Worm (Caenorhabditis elegans) whole organism, L2 larva: ENCODE measurements around the gene dcaf-1.

Source experiments
- C34F6.9 ChIP-seq: fragments of 150-350 bp; optimal IDR thresholded peaks from 2 replicates; lab custom pipeline; 2014; ENCODE audit warnings: missing biosample characterization, missing genetic modification characterization
- F13H6.1 ChIP-seq: sonication (generic microtip); optimal IDR thresholded peaks from 2 replicates; lab custom pipeline; 2016; ENCODE audit warnings: missing genetic modification characterization, missing compliant biosample characterization
- Y55F3AM.14 ChIP-seq: fragments of 200-800 bp; sonication (Bioruptor generic); optimal IDR thresholded peaks from 2 replicates; lab custom pipeline; 2018; ENCODE audit warnings: mild to moderate bottlenecking, missing genetic modification characterization, missing compliant biosample characterization
- ZK546.5 ChIP-seq: sonication (generic microtip); optimal IDR thresholded peaks from 2 replicates; lab custom pipeline; 2017; ENCODE audit warnings: missing biosample characterization, missing genetic modification characterization
- aly-2 ChIP-seq: fragments of 150-350 bp; optimal IDR thresholded peaks from 2 replicates; lab custom pipeline; 2014; ENCODE audit warnings: missing biosample characterization, missing genetic modification characterization
- blmp-1 ChIP-seq: sonication (generic microtip); optimal IDR thresholded peaks from 2 replicates; lab custom pipeline; 2017; ENCODE audit warnings: missing genetic modification characterization, mild to moderate bottlenecking, missing compliant biosample characterization, antibody characterized with exemption, moderate library complexity; ENCODE audit not compliant: insufficient read depth
- ceh-16 ChIP-seq: fragments of 150-350 bp; optimal IDR thresholded peaks from 2 replicates; lab custom pipeline; 2014; ENCODE audit warnings: missing biosample characterization, missing genetic modification characterization
- crh-2 ChIP-seq: sonication (generic microtip); optimal IDR thresholded peaks from 2 replicates; lab custom pipeline; 2017; ENCODE audit warnings: missing biosample characterization, missing genetic modification characterization
- dmd-4 ChIP-seq: sonication (generic microtip); optimal IDR thresholded peaks from 2 replicates; lab custom pipeline; 2017; ENCODE audit warnings: missing biosample characterization, missing genetic modification characterization
- elt-1 ChIP-seq: fragments of 150-350 bp; optimal IDR thresholded peaks from 2 replicates; lab custom pipeline; 2014; ENCODE audit warnings: missing biosample characterization, missing genetic modification characterization
- elt-3 ChIP-seq: sonication (generic microtip); optimal IDR thresholded peaks from 2 replicates; lab custom pipeline; 2017; ENCODE audit warnings: missing biosample characterization, missing genetic modification characterization
- fos-1 ChIP-seq: fragments of 150-350 bp; optimal IDR thresholded peaks from 2 replicates; lab custom pipeline; 2014; ENCODE audit warnings: missing biosample characterization, missing genetic modification characterization
- lsy-2 ChIP-seq, 2 experiments: fragments of 150-350 bp in 1 of 2; sonication (generic microtip) in 1 of 2; optimal IDR thresholded peaks; 2 replicates each; lab custom pipeline; 2014 to 2017; ENCODE audit warnings: missing biosample characterization in 2 of 2, missing genetic modification characterization in 2 of 2
- mab-5 ChIP-seq: fragments of 150-350 bp; optimal IDR thresholded peaks from 2 replicates; lab custom pipeline; 2014; ENCODE audit warnings: missing biosample characterization, missing genetic modification characterization
- mbf-1 ChIP-seq: sonication (generic microtip); optimal IDR thresholded peaks from 2 replicates; lab custom pipeline; 2017; ENCODE audit warnings: missing biosample characterization, missing genetic modification characterization
- nhr-10 ChIP-seq: sonication (generic microtip); optimal IDR thresholded peaks from 2 replicates; lab custom pipeline; 2017; ENCODE audit warnings: missing biosample characterization, missing genetic modification characterization
- nhr-11 ChIP-seq: fragments of 150-350 bp; optimal IDR thresholded peaks from 2 replicates; lab custom pipeline; 2014; ENCODE audit warnings: missing biosample characterization, missing genetic modification characterization
- nhr-12 ChIP-seq: fragments of 150-350 bp; optimal IDR thresholded peaks from 2 replicates; lab custom pipeline; 2014; ENCODE audit warnings: missing biosample characterization, missing genetic modification characterization
- nhr-129 ChIP-seq: fragments of 150-350 bp; optimal IDR thresholded peaks from 2 replicates; lab custom pipeline; 2014; ENCODE audit warnings: missing biosample characterization, missing genetic modification characterization
- nhr-21 ChIP-seq: fragments of 150-350 bp; optimal IDR thresholded peaks from 2 replicates; lab custom pipeline; 2014; ENCODE audit warnings: missing biosample characterization, missing genetic modification characterization
- nhr-237 ChIP-seq: fragments of 150-350 bp; optimal IDR thresholded peaks from 2 replicates; lab custom pipeline; 2014; ENCODE audit warnings: missing biosample characterization, missing genetic modification characterization
- nhr-25 ChIP-seq: fragments of 150-350 bp; sonication (generic microtip); optimal IDR thresholded peaks from 3 replicates; lab custom pipeline; 2014; ENCODE audit warnings: missing biosample characterization, missing genetic modification characterization
- nhr-6 ChIP-seq: fragments of 150-350 bp; optimal IDR thresholded peaks from 2 replicates; lab custom pipeline; 2014; ENCODE audit warnings: missing biosample characterization, missing genetic modification characterization
- sem-4 ChIP-seq: fragments of 150-350 bp; optimal IDR thresholded peaks from 2 replicates; lab custom pipeline; 2014; ENCODE audit warnings: missing biosample characterization, missing genetic modification reagents, missing genetic modification characterization
- skn-1 ChIP-seq: sonication (generic microtip); optimal IDR thresholded peaks from 2 replicates; lab custom pipeline; 2017; ENCODE audit warnings: missing biosample characterization, missing genetic modification characterization
- sma-3 ChIP-seq: sonication (generic microtip); optimal IDR thresholded peaks from 2 replicates; lab custom pipeline; 2016; ENCODE audit warnings: missing genetic modification reagents, missing genetic modification characterization, missing compliant biosample characterization
- sma-9 ChIP-seq, 2 experiments: fragments of 150-350 bp in 1 of 2; sonication (generic microtip) in 1 of 2; optimal IDR thresholded peaks; 2 replicates each; lab custom pipeline; 2014 to 2016; ENCODE audit warnings: missing genetic modification characterization in 2 of 2, mild to moderate bottlenecking in 1 of 2, missing biosample characterization in 1 of 2, missing compliant biosample characterization in 1 of 2, missing genetic modification reagents in 1 of 2, moderate library complexity in 1 of 2
- unc-39 ChIP-seq: fragments of 150-350 bp; optimal IDR thresholded peaks from 2 replicates; lab custom pipeline; 2014; ENCODE audit warnings: missing biosample characterization, missing genetic modification characterization
- unc-55 ChIP-seq: fragments of 150-350 bp; sonication (generic microtip); optimal IDR thresholded peaks from 3 replicates; lab custom pipeline; 2014; ENCODE audit warnings: missing biosample characterization, missing genetic modification reagents, missing genetic modification characterization
- unc-62 ChIP-seq: fragments of 150-350 bp; optimal IDR thresholded peaks from 2 replicates; lab custom pipeline; 2014; ENCODE audit warnings: missing biosample characterization, missing genetic modification reagents, missing genetic modification characterization
- zag-1 ChIP-seq: fragments of 150-350 bp; optimal IDR thresholded peaks from 2 replicates; lab custom pipeline; 2014; ENCODE audit warnings: missing biosample characterization, missing genetic modification characterization

dcaf-1 gene

DNA sequence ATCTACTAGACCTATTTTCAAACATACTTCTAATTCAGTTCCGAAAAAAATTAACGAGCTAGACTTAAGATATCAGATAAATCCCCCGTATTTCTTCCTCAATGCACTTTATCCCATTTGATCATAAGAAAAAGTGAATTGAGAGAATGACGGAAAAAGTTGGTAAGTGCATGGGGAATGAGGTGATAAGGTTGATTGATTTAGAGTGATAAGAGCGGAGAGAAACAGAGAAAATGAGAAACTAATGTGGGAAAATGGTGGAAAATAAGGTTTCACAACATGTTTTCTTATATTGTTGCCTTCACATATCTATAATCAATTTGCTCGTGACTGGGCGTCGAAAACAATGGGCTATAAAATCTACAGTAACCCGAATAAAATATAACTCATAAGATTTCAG is 29.2 kb upstream of the dcaf-1 start:
- TF ChIP-seq blmp-1 (tag; lab: Kevin White, UChicago) (peak; percentile 37), crh-2 (peak; percentile 61), nhr-10 (tag; lab: Kevin White, UChicago) (no peak), zag-1 (tag; lab: Kevin White, UChicago) (no peak), nhr-11 (tag; lab: Kevin White, UChicago) (no peak), nhr-129 (tag; lab: Kevin White, UChicago) (peak; percentile 33), fos-1 (tag; lab: Kevin White, UChicago) (peak; percentile 92), dmd-4 (tag; lab: Kevin White, UChicago) (no peak), lsy-2 (tag; optimal IDR thresholded peaks at IDR 0.05; lab: Kevin White, UChicago) (peak in 1 of 2 experiments; percentile 63), mab-5 (tag; lab: Kevin White, UChicago) (peak; percentile 31), sma-9 (GFP tag; optimal IDR thresholded peaks at IDR 0.05; lab: Kevin White, UChicago) (peak; percentile 67), sma-9 (tag; optimal IDR thresholded peaks at IDR 0.05; lab: Kevin White, UChicago) (no peak), sma-3 (GFP tag; lab: Kevin White, UChicago) (peak; percentile 3), C34F6.9 (tag; lab: Kevin White, UChicago) (peak; percentile 3), aly-2 (tag; lab: Kevin White, UChicago) (no peak)

DNA sequence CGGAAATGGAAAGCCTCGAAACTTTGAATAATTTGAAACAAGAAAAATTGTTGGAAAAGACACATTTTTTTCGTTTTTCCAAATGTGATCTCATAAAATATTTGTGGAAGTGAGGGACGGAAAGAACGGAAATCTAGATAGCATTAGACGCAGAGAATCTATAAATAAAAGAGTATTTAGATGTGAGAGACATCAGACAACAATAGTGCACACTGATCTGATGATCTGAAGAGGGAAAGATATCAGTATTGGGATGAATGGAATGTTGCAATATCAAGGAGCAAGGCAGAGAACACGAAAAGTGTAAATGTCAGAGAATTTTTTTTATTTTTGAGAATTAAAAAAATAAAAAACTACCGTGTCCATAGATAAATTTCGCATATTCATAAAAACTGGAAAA is 28.3 kb upstream of the dcaf-1 start:
- TF ChIP-seq lsy-2 (tag; optimal IDR thresholded peaks at IDR 0.05; lab: Kevin White, UChicago) (peak in 1 of 2 experiments; percentile 3), unc-55 (GFP tag; lab: Kevin White, UChicago) (no peak)

DNA sequence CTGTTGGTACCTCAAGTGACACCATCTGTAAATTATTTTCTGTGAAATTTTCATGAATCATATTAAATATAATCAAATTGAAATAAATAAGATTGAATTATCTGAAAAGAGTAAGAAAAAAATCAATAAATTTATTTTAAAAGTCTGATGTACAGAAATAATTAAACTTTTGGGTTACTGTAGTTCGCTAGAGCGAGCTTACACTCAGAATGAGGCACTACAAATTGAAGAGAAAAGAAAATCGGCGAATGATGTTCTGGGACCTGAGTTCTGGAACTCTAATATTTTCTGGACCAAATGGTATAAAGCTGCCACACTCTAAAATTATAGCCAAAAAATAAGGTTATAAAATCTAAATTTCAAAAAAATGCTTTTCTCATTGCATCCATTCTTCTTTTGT is 27.4 kb upstream of the dcaf-1 start:
- TF ChIP-seq Y55F3AM.14 (no peak), F13H6.1 (tag; lab: Kevin White, UChicago) (no peak), nhr-6 (tag; lab: Kevin White, UChicago) (no peak), nhr-237 (no peak), mab-5 (tag; lab: Kevin White, UChicago) (no peak), nhr-25 (tag; lab: Kevin White, UChicago) (no peak), nhr-11 (tag; lab: Kevin White, UChicago) (no peak), nhr-12 (tag; lab: Kevin White, UChicago) (no peak), mbf-1 (tag; lab: Kevin White, UChicago) (no peak), fos-1 (tag; lab: Kevin White, UChicago) (no peak), elt-1 (no peak)

DNA sequence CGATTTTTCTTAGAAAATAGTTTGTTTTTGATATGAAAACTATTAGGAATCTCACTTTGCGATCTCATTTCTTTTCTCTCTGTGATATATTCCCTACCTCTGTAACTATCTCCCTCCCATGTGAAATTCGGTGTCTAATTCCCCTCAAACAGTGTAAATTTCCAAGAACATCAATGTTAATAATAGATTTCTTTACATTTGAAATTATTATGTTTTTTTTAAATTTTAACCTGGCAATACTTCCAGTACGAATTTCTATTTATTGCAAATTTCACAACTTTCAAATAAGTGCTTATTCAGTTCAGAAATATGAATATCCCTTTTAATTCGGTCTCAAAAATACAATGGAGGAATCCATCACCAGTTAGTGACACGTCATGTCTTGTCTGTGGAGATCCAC is 21.9 kb upstream of the dcaf-1 start, which contains the start of gene nhr-100:
Gene nhr-100 (plus strand): TSS at position 301 of the 400 bp plus-strand sequence.
- TF ChIP-seq nhr-25 (tag; lab: Kevin White, UChicago) = no peak
- TF ChIP-seq nhr-10 (tag; lab: Kevin White, UChicago) = no peak
- TF ChIP-seq, all 48 proteins: peak for 0

DNA sequence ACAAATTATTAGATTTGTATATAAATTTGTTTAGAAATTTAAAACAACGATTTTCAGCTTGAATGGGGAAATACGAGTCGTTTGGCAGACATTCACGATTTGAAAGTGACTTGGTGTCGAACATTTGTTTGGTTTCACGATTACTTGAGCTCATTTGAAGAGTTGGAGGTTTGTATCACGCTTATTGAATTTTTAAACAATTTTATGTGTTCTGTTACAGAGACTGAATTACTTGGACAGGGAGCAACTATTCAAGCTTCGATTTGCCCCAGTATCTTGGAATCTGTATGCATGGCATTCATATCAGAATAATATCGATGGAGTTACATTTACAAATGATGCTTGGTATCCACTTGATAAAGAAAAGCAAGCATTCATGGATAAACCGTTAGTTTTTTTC is 20.7 kb upstream of the dcaf-1 start:
- TF ChIP-seq skn-1 = no peak
- no peak for TF ChIP-seq blmp-1 (tag; lab: Kevin White, UChicago)
- no peak for TF ChIP-seq sem-4
- no peak for TF ChIP-seq Y55F3AM.14
- no peak for TF ChIP-seq ceh-16
- TF ChIP-seq unc-62 = no peak
- no peak for TF ChIP-seq F13H6.1 (tag; lab: Kevin White, UChicago)
- TF ChIP-seq ZK546.5 (tag; lab: Kevin White, UChicago) = no peak
- TF ChIP-seq C34F6.9 (tag; lab: Kevin White, UChicago) = no peak
- no peak for TF ChIP-seq sma-9 (GFP tag; optimal IDR thresholded peaks at IDR 0.05; lab: Kevin White, UChicago)
- no peak for TF ChIP-seq sma-9 (tag; optimal IDR thresholded peaks at IDR 0.05; lab: Kevin White, UChicago)
- no peak for TF ChIP-seq sma-3 (GFP tag; lab: Kevin White, UChicago)
- no peak for TF ChIP-seq nhr-11 (tag; lab: Kevin White, UChicago)
- TF ChIP-seq elt-3 (tag; lab: Kevin White, UChicago) = no peak
- no peak for TF ChIP-seq lsy-2 (tag; optimal IDR thresholded peaks at IDR 0.05; lab: Kevin White, UChicago)
- TF ChIP-seq nhr-10 (tag; lab: Kevin White, UChicago) = no peak
- no peak for TF ChIP-seq unc-39
- no peak for TF ChIP-seq nhr-129 (tag; lab: Kevin White, UChicago)
- no peak for TF ChIP-seq aly-2 (tag; lab: Kevin White, UChicago)

DNA sequence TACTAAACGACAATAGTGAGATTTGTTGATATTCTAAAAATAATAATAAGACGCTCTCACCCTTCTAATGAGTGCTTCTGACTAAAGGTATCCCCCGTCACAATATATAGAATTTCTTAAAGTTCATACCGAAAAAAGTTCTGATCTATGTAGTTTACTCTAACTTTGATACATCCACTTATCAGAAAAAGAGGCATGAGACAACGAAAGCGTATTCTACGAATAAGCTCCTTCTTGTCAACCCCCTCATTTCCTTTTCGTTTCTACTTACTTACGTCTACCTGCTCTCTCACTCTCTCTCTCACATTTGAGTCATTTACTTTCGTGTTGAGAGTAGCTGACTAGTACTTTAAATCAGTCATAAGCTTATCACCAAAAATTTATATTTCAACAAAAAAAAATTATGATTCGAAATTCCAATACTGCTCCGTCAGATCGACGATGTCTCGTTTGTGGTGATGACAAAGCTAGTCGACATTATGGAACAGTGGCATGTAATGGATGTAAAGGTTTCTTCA is 19.0 kb upstream of the dcaf-1 start:
- TF ChIP-seq nhr-21 (tag; lab: Kevin White, UChicago) (peak; percentile 47), lsy-2 (tag; optimal IDR thresholded peaks at IDR 0.05; lab: Kevin White, UChicago) (peak in 1 of 2 experiments; percentile 29), sem-4 (no peak), sma-9 (GFP tag; optimal IDR thresholded peaks at IDR 0.05; lab: Kevin White, UChicago) (peak; percentile 4), sma-9 (tag; optimal IDR thresholded peaks at IDR 0.05; lab: Kevin White, UChicago) (no peak), sma-3 (GFP tag; lab: Kevin White, UChicago) (no peak)
